Worm (Caenorhabditis elegans): Measurements from ENCODE around the gene math-18.

ce11 chrII:2109943-2110342 is 43.9 kb upstream of the math-18 start, which contains the start of gene R52.5:
- no peak for TF ChIP-seq pes-1 (GFP tag; IDR thresholded peaks at IDR 0.05)
- no peak for TF ChIP-seq ama-1 (optimal IDR thresholded peaks at IDR 0.05)
- no peak for TF ChIP-seq F13C5.2 (tag; optimal IDR thresholded peaks at IDR 0.05)
- TF ChIP-seq tbx-11 (GFP tag; IDR thresholded peaks at IDR 0.05) = no peak
- no peak for TF ChIP-seq ceh-13 (GFP tag; optimal IDR thresholded peaks at IDR 0.05)
- TF ChIP-seq tbx-37 (GFP tag; conservative IDR thresholded peaks at IDR 0.05) = no peak
- TF ChIP-seq hmbx-1 (tag; optimal IDR thresholded peaks at IDR 0.05) = no peak
- no peak for TF ChIP-seq tra-4 (tag; optimal IDR thresholded peaks at IDR 0.05)
